Worm (Caenorhabditis elegans) whole organism, L1 larva: ENCODE results near the gene srh-55.

Source experiments
- alr-1 ChIP-seq: fragments of 200-800 bp; sonication (Bioruptor generic); optimal IDR thresholded peaks from 2 replicates; lab custom pipeline; 2018; ENCODE audit warnings: borderline replicate concordance, mild to moderate bottlenecking, missing genetic modification characterization, missing compliant biosample characterization
- ama-1 ChIP-seq: fragments of 150-350 bp; optimal IDR thresholded peaks from 2 replicates; lab custom pipeline; 2014
- ceh-82 ChIP-seq, 3 experiments: fragments of 150-350 bp in 1 of 3; sonication (generic microtip) in 2 of 3; optimal IDR thresholded peaks; 2 replicates each; lab custom pipeline; 2014 to 2017; ENCODE audit warnings: missing biosample characterization in 3 of 3, missing genetic modification characterization in 3 of 3
- ceh-90 ChIP-seq: sonication (generic microtip); optimal IDR thresholded peaks from 2 replicates; lab custom pipeline; 2016; ENCODE audit warnings: missing genetic modification characterization, missing compliant biosample characterization
- efl-1 ChIP-seq, 4 experiments: fragments of 150-350 bp; optimal IDR thresholded peaks in 3 of 4; peaks in 1 of 4; 1 replicate in 1 of 4; 2 replicates in 3 of 4; lab custom pipeline; 2014; ENCODE audit warnings: missing biosample characterization in 2 of 4, missing genetic modification characterization in 2 of 4, missing genetic modification reagents in 2 of 4
- elt-2 ChIP-seq: sonication (generic microtip); optimal IDR thresholded peaks from 2 replicates; lab custom pipeline; 2016; ENCODE audit warnings: missing genetic modification characterization, mild to moderate bottlenecking, inconsistent platforms, missing compliant biosample characterization, missing genetic modification reagents
- ets-5 ChIP-seq: fragments of 200-800 bp; sonication (Bioruptor generic); IDR thresholded peaks from 2 replicates; pipeline ENCODE4 v1.3.6; 2022; ENCODE audit warnings: missing genetic modification characterization, missing compliant biosample characterization
- fkh-8 ChIP-seq: sonication (generic microtip); optimal IDR thresholded peaks from 2 replicates; lab custom pipeline; 2016; ENCODE audit warnings: mild to moderate bottlenecking, missing genetic modification characterization, missing compliant biosample characterization
- hlh-4 ChIP-seq: sonication (generic microtip); optimal IDR thresholded peaks from 2 replicates; lab custom pipeline; 2016; ENCODE audit warnings: mild to moderate bottlenecking, missing genetic modification characterization, missing compliant biosample characterization
- lin-13 ChIP-seq: fragments of 150-350 bp; optimal IDR thresholded peaks from 2 replicates; lab custom pipeline; 2014; ENCODE audit warnings: missing biosample characterization, missing genetic modification reagents, missing genetic modification characterization
- lin-14 ChIP-seq: fragments of 200-800 bp; sonication (Bioruptor generic); optimal IDR thresholded peaks from 2 replicates; lab custom pipeline; 2018; ENCODE audit warnings: mild to moderate bottlenecking, missing genetic modification characterization, moderate library complexity, missing compliant biosample characterization
- lin-35 ChIP-seq, 2 experiments: fragments of 150-350 bp; optimal IDR thresholded peaks; 2 replicates each; lab custom pipeline; 2014; ENCODE audit warnings: missing biosample characterization in 2 of 2, missing genetic modification characterization in 2 of 2, missing genetic modification reagents in 2 of 2
- nhr-11 ChIP-seq: fragments of 150-350 bp; optimal IDR thresholded peaks from 2 replicates; lab custom pipeline; 2014; ENCODE audit warnings: missing biosample characterization, missing genetic modification characterization
- nhr-20 ChIP-seq: sonication (generic microtip); optimal IDR thresholded peaks from 2 replicates; lab custom pipeline; 2016; ENCODE audit warnings: mild to moderate bottlenecking, missing genetic modification characterization, missing compliant biosample characterization
- nhr-47 ChIP-seq: sonication (generic microtip); optimal IDR thresholded peaks from 2 replicates; lab custom pipeline; 2016; ENCODE audit warnings: mild to moderate bottlenecking, missing genetic modification characterization, moderate library complexity, missing compliant biosample characterization
- nhr-71 ChIP-seq: sonication (generic microtip); optimal IDR thresholded peaks from 2 replicates; lab custom pipeline; 2016; ENCODE audit warnings: mild to moderate bottlenecking, missing genetic modification characterization, moderate library complexity, missing compliant biosample characterization
- nhr-77 ChIP-seq: fragments of 150-350 bp; optimal IDR thresholded peaks from 2 replicates; lab custom pipeline; 2014; ENCODE audit warnings: missing biosample characterization, missing genetic modification characterization
- nhr-85 ChIP-seq: sonication (generic microtip); peaks from one replicate; lab custom pipeline; 2016; ENCODE audit warnings: missing genetic modification characterization, inconsistent platforms, missing compliant biosample characterization
- pax-3 ChIP-seq: fragments of 200-800 bp; sonication (Bioruptor generic); optimal IDR thresholded peaks from 2 replicates; lab custom pipeline; 2018; ENCODE audit warnings: mild to moderate bottlenecking, missing genetic modification characterization, moderate library complexity, missing compliant biosample characterization
- snu-23 ChIP-seq: sonication (generic microtip); optimal IDR thresholded peaks from 2 replicates; lab custom pipeline; 2016; ENCODE audit warnings: missing genetic modification characterization, missing compliant biosample characterization
- tbx-2 ChIP-seq: sonication (generic microtip); optimal IDR thresholded peaks from 2 replicates; lab custom pipeline; 2016; ENCODE audit warnings: missing genetic modification characterization, missing compliant biosample characterization
- unc-86 ChIP-seq: sonication (generic microtip); optimal IDR thresholded peaks from 2 replicates; lab custom pipeline; 2016; ENCODE audit warnings: missing genetic modification characterization, missing compliant biosample characterization
- vab-15 ChIP-seq: sonication (generic microtip); optimal IDR thresholded peaks from 2 replicates; lab custom pipeline; 2017; ENCODE audit warnings: missing genotype, mild to moderate bottlenecking, missing genetic modification characterization, missing compliant biosample characterization
- xbp-1 ChIP-seq: sonication (generic microtip); optimal IDR thresholded peaks from 2 replicates; lab custom pipeline; 2016; ENCODE audit warnings: missing genetic modification characterization, missing compliant biosample characterization
- zag-1 ChIP-seq: fragments of 150-350 bp; optimal IDR thresholded peaks from 2 replicates; lab custom pipeline; 2014; ENCODE audit warnings: missing biosample characterization, missing genetic modification characterization
- ztf-11 ChIP-seq, 2 experiments: sonication (generic microtip); optimal IDR thresholded peaks; 2 replicates each; lab custom pipeline; 2016 to 2017; ENCODE audit warnings: missing genetic modification characterization in 2 of 2, missing biosample characterization in 1 of 2, missing compliant biosample characterization in 1 of 2
- ztf-4 ChIP-seq: fragments of 150-350 bp; optimal IDR thresholded peaks from 2 replicates; lab custom pipeline; 2014; ENCODE audit warnings: missing biosample characterization, missing genetic modification characterization

srh-55 gene

ce11 chrV:15168018-15168417 lies 14.6 kb downstream of the srh-55 start:
- TF ChIP-seq nhr-20 (tag; lab: Kevin White, UChicago) (peak; percentile 81), lin-35 (GFP tag; optimal IDR thresholded peaks at IDR 0.05; lab: Kevin White, UChicago) (peak in 1 of 2 experiments; percentile 24), snu-23 (GFP tag; lab: Kevin White, UChicago) (peak; percentile 28), nhr-85 (tag; lab: Kevin White, UChicago) (peak; percentile 65)
- TF ChIP-seq, all 84 proteins: peak for 4; not testable (repeated sequence) for 80

- TF ChIP-seq ama-1: no peak
These were observed 22.1 kb downstream of the srh-55 start, which contains the start of gene clec-47 for ce11 chrV:15175459-15175858. clec-47 (plus strand) TSS chrV:15175759.

ce11 chrV:15179757-15180156 lies 26.4 kb downstream of the srh-55 start, which contains the start of gene T09F5.10:
T09F5.10 (plus strand) TSS chrV:15180057.
- TF ChIP-seq ets-5 (GFP tag; lab: Robert Waterston, UW): no peak
- no peak for TF ChIP-seq alr-1 (tag; lab: Kevin White, UChicago)
- TF ChIP-seq ceh-90: no peak
- TF ChIP-seq lin-13 (GFP tag; lab: Kevin White, UChicago): no peak
- TF ChIP-seq vab-15 (tag; lab: Kevin White, UChicago): no peak
- no peak for TF ChIP-seq ztf-11 (tag; optimal IDR thresholded peaks at IDR 0.05; lab: Kevin White, UChicago)
- no peak for TF ChIP-seq zag-1 (tag; lab: Kevin White, UChicago)
- TF ChIP-seq xbp-1: no peak

ce11 chrV:15181899-15182298 lies 28.5 kb downstream of the srh-55 start:
- no peak for TF ChIP-seq ztf-11 (tag; optimal IDR thresholded peaks at IDR 0.05; lab: Kevin White, UChicago)
- TF ChIP-seq nhr-71 (tag; lab: Kevin White, UChicago): peak; percentile 59
- no peak for TF ChIP-seq tbx-2 (tag; lab: Kevin White, UChicago)
- TF ChIP-seq ztf-4: no peak
- TF ChIP-seq lin-14 (GFP tag; lab: Kevin White, UChicago): no peak
- TF ChIP-seq nhr-77: no peak
- TF ChIP-seq fkh-8: peak; percentile 58
- TF ChIP-seq nhr-11 (tag; lab: Kevin White, UChicago): peak; percentile 13
- peak; percentile 62 for TF ChIP-seq nhr-47 (tag; lab: Kevin White, UChicago)
- TF ChIP-seq hlh-4 (tag; lab: Kevin White, UChicago): peak; percentile 54

- TF ChIP-seq ceh-82 (tag; optimal IDR thresholded peaks at IDR 0.05; lab: Kevin White, UChicago) (no peak), efl-1 (optimal IDR thresholded peaks at IDR 0.05; lab: Kevin White, UChicago) (no peak), efl-1 (GFP tag; optimal IDR thresholded peaks at IDR 0.05 in 1 of 2; lab: Kevin White, UChicago) (peak in 1 of 2 experiments; percentile 83), elt-2 (tag; lab: Kevin White, UChicago) (peak; percentile 5), pax-3 (tag; lab: Kevin White, UChicago) (no peak)
These were observed 29.0 kb downstream of the srh-55 start, which contains the start of gene fbxa-84 for ce11 chrV:15182407-15182806. fbxa-84 (plus strand) TSS chrV:15182440.

- TF ChIP-seq efl-1 (optimal IDR thresholded peaks at IDR 0.05; lab: Kevin White, UChicago) (no peak), efl-1 (GFP tag; optimal IDR thresholded peaks at IDR 0.05 in 1 of 2; lab: Kevin White, UChicago) (peak in 1 of 2 experiments; percentile 90), unc-86 (no peak)
These were observed 31.0 kb downstream of the srh-55 start, which contains the start of gene Y75B12B.1 for ce11 chrV:15184097-15185040. Y75B12B.1 (plus strand) TSS chrV:15184699.
